Fruit fly (Drosophila melanogaster) whole organism, adult: ENCODE results near the gene CG3726.

ENCODE experiments used
- CG11617 ChIP-seq: fragments of 200-800 bp; sonication (Bioruptor generic); optimal IDR thresholded peaks from 2 replicates; lab custom pipeline; 2017; ENCODE audit warnings: mild to moderate bottlenecking, missing biosample characterization, missing genetic modification reagents, missing genetic modification characterization
- CG33017 ChIP-seq: fragments of 200-800 bp; sonication (Bioruptor generic); optimal IDR thresholded peaks from 2 replicates; lab custom pipeline; 2018; ENCODE audit warnings: missing biosample characterization, mild to moderate bottlenecking, missing genetic modification characterization, moderate library complexity
- CG7101 ChIP-seq: fragments of 200-800 bp; sonication (Bioruptor generic); optimal IDR thresholded peaks from 2 replicates; lab custom pipeline; 2018; ENCODE audit warnings: missing biosample characterization, mild to moderate bottlenecking, missing genetic modification characterization, moderate library complexity
- Clk ChIP-seq: fragments of 200-800 bp; sonication (Bioruptor generic); optimal IDR thresholded peaks from 2 replicates; lab custom pipeline; 2017; ENCODE audit warnings: missing biosample characterization, missing genetic modification characterization
- cnc ChIP-seq, 2 experiments: fragments of >200 bp; optimal IDR thresholded peaks; 2 replicates each; lab custom pipeline; 2017

dm6 chrX:5904377-5905085, 12.4 kb upstream of the CG3726 start:
- TF ChIP-seq cnc (optimal IDR thresholded peaks at IDR 0.05; lab: Kevin White, UChicago) (no peak), CG33017 (tag; lab: Kevin White, UChicago) (no peak), CG7101 (no peak), Clk (GFP tag; lab: Kevin White, UChicago) (no peak), CG11617 (no peak)
